Worm (Caenorhabditis elegans): ENCODE data around the gene K05F1.13.

K05F1.13 gene

DNA sequence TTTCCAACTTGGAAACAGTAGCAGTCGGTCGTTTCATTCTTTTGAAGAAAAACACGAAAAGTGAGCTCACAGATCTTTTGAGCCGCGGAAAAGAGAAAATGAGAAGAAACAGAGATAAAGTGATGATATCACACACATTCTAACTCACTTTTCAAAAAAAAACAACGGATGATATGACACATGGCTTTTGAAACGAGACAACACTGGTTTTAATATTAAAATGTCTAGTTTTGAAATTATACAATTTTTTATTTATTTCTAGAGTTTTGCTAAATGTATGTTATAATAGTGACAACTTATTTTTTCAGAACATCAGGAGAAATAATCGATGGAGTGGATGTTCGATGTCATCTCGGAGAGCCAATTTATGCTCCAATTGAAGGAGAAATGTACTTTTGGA, 3.6 kb downstream of the K05F1.13 start, which contains the start of gene K05F1.14:
Gene K05F1.14, minus strand, starts transcription at position 101 of the 400 bp plus-strand sequence.
- TF ChIP-seq hlh-8 (tag; optimal IDR thresholded peaks at IDR 0.05) (no peak), unc-86 (tag; optimal IDR thresholded peaks at IDR 0.05) (no peak), ceh-34 (tag; optimal IDR thresholded peaks at IDR 0.05) (no peak), pha-4 (tag; optimal IDR thresholded peaks at IDR 0.05) (no peak), C08G9.2 (tag; optimal IDR thresholded peaks at IDR 0.05) (no peak), che-1 (tag; optimal IDR thresholded peaks at IDR 0.05) (no peak), lin-11 (tag; optimal IDR thresholded peaks at IDR 0.05) (no peak), hlh-13 (GFP tag; optimal IDR thresholded peaks at IDR 0.05) (no peak), ceh-6 (GFP tag; optimal IDR thresholded peaks at IDR 0.05) (no peak), sdc-2 (tag; optimal IDR thresholded peaks at IDR 0.05) (no peak), fkh-6 (tag; optimal IDR thresholded peaks at IDR 0.05) (no peak), K09A11.1 (tag; optimal IDR thresholded peaks at IDR 0.05; ENCODE audit: insufficient read depth) (no peak), ttx-3 (tag; optimal IDR thresholded peaks at IDR 0.05) (no peak), ref-2 (tag; optimal IDR thresholded peaks at IDR 0.05) (no peak), ceh-14 (tag; optimal IDR thresholded peaks at IDR 0.05) (no peak), odd-2 (tag; optimal IDR thresholded peaks at IDR 0.05) (no peak), eyg-1 (tag; optimal IDR thresholded peaks at IDR 0.05) (no peak), ahr-1 (tag; optimal IDR thresholded peaks at IDR 0.05) (no peak), lim-6 (tag; optimal IDR thresholded peaks at IDR 0.05) (no peak), K02D7.2 (tag; optimal IDR thresholded peaks at IDR 0.05) (no peak)

DNA sequence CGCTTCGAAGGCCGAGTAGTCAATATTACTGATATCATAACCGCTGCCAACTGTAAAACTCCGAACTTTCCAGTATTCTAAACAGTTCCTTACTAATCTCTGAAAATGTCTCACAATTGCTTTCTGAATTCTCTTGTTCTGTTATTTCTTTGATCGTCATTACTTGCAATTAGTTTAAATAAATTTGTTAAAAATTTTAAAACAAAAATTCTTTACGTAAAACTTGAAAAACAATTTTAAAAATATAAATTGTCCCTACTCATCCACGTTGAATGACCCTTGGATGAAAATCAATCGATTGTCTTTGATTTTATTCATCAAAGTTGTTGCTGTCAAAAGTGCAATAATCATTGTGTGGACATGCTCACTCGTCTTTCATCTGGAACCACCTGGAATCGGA, 5.3 kb downstream of the K05F1.13 start, which contains the start of gene acdh-8:
Gene acdh-8, plus strand, starts transcription at position 301 of the 400 bp plus-strand sequence.
- TF ChIP-seq lim-6 (tag; optimal IDR thresholded peaks at IDR 0.05) = no peak
- TF ChIP-seq ceh-34 (tag; optimal IDR thresholded peaks at IDR 0.05) = no peak
- no peak for TF ChIP-seq eyg-1 (tag; optimal IDR thresholded peaks at IDR 0.05)
- TF ChIP-seq tbx-7 (tag; optimal IDR thresholded peaks at IDR 0.05) = no peak
- no peak for TF ChIP-seq unc-42 (tag; optimal IDR thresholded peaks at IDR 0.05)
- no peak for TF ChIP-seq nfya-1 (tag; optimal IDR thresholded peaks at IDR 0.05)
- TF ChIP-seq mec-3 (tag; optimal IDR thresholded peaks at IDR 0.05; ENCODE audit: borderline replicate concordance) = no peak
- TF ChIP-seq C08G9.2 (tag; optimal IDR thresholded peaks at IDR 0.05) = no peak
- no peak for TF ChIP-seq unc-55 (GFP tag; optimal IDR thresholded peaks at IDR 0.05)
- TF ChIP-seq nhr-11 (tag; optimal IDR thresholded peaks at IDR 0.05) = no peak
- TF ChIP-seq dmd-4 (tag; optimal IDR thresholded peaks at IDR 0.05; ENCODE audit: borderline replicate concordance) = no peak

DNA sequence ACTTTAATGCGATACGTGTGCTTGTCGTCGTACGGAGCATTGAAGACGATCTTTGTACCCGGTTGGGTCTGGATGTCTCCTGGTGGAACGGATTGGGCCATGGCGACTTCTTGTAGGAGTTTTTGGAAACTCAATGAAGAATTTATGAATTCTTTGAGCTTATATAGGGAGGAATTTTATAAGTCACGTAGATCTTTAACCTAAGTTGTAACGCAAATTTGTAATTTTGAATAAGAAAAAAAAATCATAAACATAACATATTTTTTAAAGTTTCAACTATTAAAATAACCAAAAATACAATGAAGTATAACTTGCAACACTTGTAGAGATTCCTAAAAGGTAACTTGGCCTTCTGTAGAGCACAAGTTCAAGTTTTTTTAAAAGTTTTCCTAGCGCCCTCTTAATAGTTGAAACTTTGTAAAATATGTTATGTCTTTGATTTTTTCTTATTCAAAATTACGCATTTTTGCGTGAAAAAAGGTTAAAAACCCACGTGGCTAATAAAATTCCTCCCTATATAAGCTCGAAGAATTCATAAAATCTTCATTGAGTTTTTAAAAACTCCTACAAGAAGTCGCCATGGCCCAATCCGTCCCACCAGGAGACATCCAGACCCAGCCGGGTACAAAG, 8.5 kb downstream of the K05F1.13 start, which contains the start of the genes msp-63 and msp-142:
Gene msp-63, minus strand, starts transcription at position 101 of the 630 bp plus-strand sequence.
Gene msp-142, plus strand, starts transcription at position 580 of the 630 bp plus-strand sequence.
- TF ChIP-seq ceh-2 (tag; optimal IDR thresholded peaks at IDR 0.05) (no peak), sox-4 (tag; optimal IDR thresholded peaks at IDR 0.05) (no peak), F13H6.1 (tag; optimal IDR thresholded peaks at IDR 0.05) (no peak), dmd-4 (tag; optimal IDR thresholded peaks at IDR 0.05; ENCODE audit: borderline replicate concordance) (no peak), odd-2 (tag; optimal IDR thresholded peaks at IDR 0.05) (no peak), ahr-1 (tag; optimal IDR thresholded peaks at IDR 0.05) (no peak), unc-3 (GFP tag; conservative IDR thresholded peaks at IDR 0.05) (no peak), unc-3 (tag; optimal IDR thresholded peaks at IDR 0.05) (no peak), madf-2 (tag; optimal IDR thresholded peaks at IDR 0.05) (no peak), sox-2 (GFP tag; IDR thresholded peaks at IDR 0.05) (no peak), eyg-1 (tag; optimal IDR thresholded peaks at IDR 0.05) (no peak), unc-55 (GFP tag; optimal IDR thresholded peaks at IDR 0.05) (no peak), ceh-30 (tag; optimal IDR thresholded peaks at IDR 0.05) (no peak), gmeb-2 (tag; optimal IDR thresholded peaks at IDR 0.05) (no peak)

DNA sequence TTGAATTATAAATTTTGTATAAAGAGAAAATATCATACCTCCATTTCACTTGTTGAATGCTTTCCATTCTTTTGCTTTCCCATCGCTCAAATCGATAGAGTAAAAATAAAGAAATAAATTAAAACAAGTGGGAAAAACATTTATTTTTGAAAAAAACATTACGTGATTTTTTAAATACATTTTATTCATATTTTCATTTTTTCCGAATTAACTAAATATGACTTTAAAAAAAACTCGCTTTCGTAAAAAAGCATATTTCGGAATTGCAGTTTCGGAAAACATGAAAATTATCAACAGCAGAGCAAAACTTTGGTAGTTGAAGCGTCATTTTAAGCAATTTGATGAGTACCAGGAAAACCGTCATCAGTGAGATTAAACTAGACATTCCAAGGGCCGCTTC, 10.6 kb downstream of the K05F1.13 start, which contains the start of gene K05F1.8:
Gene K05F1.8, minus strand, starts transcription at position 101 of the 400 bp plus-strand sequence.
- no peak for TF ChIP-seq lin-11 (tag; optimal IDR thresholded peaks at IDR 0.05)
- TF ChIP-seq ref-2 (tag; optimal IDR thresholded peaks at IDR 0.05) = no peak
- TF ChIP-seq ets-4 (tag; optimal IDR thresholded peaks at IDR 0.05) = no peak

Measured in whole organism, late embryonic.